Fruit fly (Drosophila melanogaster): Measurements from ENCODE around the gene CG34328.

The CG34328 gene

DNA sequence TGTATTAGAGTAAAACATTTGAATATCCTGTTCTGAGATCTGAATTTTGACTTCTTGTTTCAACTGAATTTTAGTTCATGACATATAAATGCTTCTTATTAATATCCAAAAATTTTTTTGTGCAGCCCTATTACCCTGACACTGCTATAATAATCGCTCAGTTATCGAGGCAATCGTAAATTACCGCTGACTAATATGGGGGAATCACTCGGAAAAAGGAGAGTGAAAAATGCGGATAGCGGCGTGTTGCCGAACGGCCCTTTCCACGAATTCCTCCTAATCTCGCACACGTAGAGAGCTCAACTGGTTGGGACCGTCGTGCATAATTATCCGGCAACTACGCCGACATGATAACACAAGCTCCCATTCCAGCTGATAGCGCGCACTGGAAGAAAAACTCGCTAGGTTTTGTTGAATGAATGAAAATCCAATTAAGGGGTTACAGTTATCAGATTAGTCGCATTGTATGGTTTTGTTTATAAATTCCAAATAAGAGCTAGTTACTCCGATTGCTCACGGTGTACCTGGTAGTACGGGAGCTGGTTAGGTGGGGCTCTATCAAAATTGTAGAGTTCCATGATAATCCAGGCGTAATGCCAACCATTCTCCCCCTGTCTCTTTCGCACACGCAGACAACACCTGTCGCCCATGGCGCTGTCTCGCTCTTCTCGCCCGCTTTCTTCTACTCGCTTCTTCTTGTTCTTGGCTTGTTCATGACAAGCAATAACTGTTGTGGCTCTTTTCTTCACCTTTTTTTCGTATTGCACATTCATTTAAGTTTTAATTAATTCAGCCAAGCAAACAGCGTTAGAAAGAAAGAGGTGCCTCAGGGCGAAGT is 31.8 kb downstream of the CG34328 start (continued):
- TF ChIP-seq pfk (GFP tag; optimal IDR thresholded peaks at IDR 0.05) = peak; percentile 7
- no peak for TF ChIP-seq insv (GFP tag; optimal IDR thresholded peaks at IDR 0.05)
- peak; percentile 52 for TF ChIP-seq PHDP (tag; optimal IDR thresholded peaks at IDR 0.05)
- no peak for TF ChIP-seq Dip2 (GFP tag; IDR thresholded peaks at IDR 0.05)
- TF ChIP-seq Chrac-16 (GFP tag; optimal IDR thresholded peaks at IDR 0.05) = peak; percentile 33
- peak; percentile 66 for TF ChIP-seq scrt (GFP tag; optimal IDR thresholded peaks at IDR 0.05)
- TF ChIP-seq CG17829 (tag; optimal IDR thresholded peaks at IDR 0.05) = peak; percentile 39
- TF ChIP-seq CTCF (GFP tag; optimal IDR thresholded peaks at IDR 0.05) = peak; percentile 0
- TF ChIP-seq CG6175 (GFP tag; IDR thresholded peaks at IDR 0.05) = peak; percentile 69; the same call in 2 of the 3 replicates
- peak; percentile 57 for TF ChIP-seq ewg (GFP tag; optimal IDR thresholded peaks at IDR 0.05)
- peak; percentile 72 for TF ChIP-seq HHEX (GFP tag; optimal IDR thresholded peaks at IDR 0.05)
- TF ChIP-seq CG6683 (GFP tag; optimal IDR thresholded peaks at IDR 0.05) = peak; percentile 41
- peak; percentile 42 for TF ChIP-seq CG1233 (GFP tag; optimal IDR thresholded peaks at IDR 0.05)
- peak; percentile 62 for TF ChIP-seq bowl (GFP tag; IDR thresholded peaks at IDR 0.05)
- no peak for TF ChIP-seq CG31388 (GFP tag; optimal IDR thresholded peaks at IDR 0.05)
- TF ChIP-seq CG31365 (tag; optimal IDR thresholded peaks at IDR 0.05) = peak; percentile 26
- peak; percentile 69 for TF ChIP-seq dmrt99B (tag; optimal IDR thresholded peaks at IDR 0.05)
- TF ChIP-seq Asciz (GFP tag; optimal IDR thresholded peaks at IDR 0.05) = no peak
- 0 out of 2 replicates have a peak, but pooled peaks have one; percentile 17 for TF ChIP-seq danr (GFP tag; IDR thresholded peaks at IDR 0.05)
- TF ChIP-seq CG18599 (GFP tag; optimal IDR thresholded peaks at IDR 0.05) = peak; percentile 90
- TF ChIP-seq Mes4 (GFP tag; optimal IDR thresholded peaks at IDR 0.05) = peak; percentile 6
- TF ChIP-seq CG33557 (GFP tag; optimal IDR thresholded peaks at IDR 0.05) = no peak
- no peak for TF ChIP-seq Stat92E (GFP tag; optimal IDR thresholded peaks at IDR 0.05)
- TF ChIP-seq dmrt11E (tag; optimal IDR thresholded peaks at IDR 0.05) = no peak
- peak; percentile 40 for TF ChIP-seq CG30431 (GFP tag; optimal IDR thresholded peaks at IDR 0.05)
- peak; percentile 69 for TF ChIP-seq CG10959 (GFP tag; IDR thresholded peaks at IDR 0.05)
- TF ChIP-seq CG14965 (GFP tag; optimal IDR thresholded peaks at IDR 0.05; ENCODE audit: borderline replicate concordance) = no peak
- TF ChIP-seq Sox102F (GFP tag; optimal IDR thresholded peaks at IDR 0.05) = peak; percentile 63
- no peak for TF ChIP-seq prd (optimal IDR thresholded peaks at IDR 0.05)
- peak; percentile 75 for TF ChIP-seq prd (GFP tag; IDR thresholded peaks at IDR 0.05)
- TF ChIP-seq MESR4 (GFP tag; optimal IDR thresholded peaks at IDR 0.05) = no peak
- peak; percentile 20 for TF ChIP-seq Sry-δ (GFP tag; optimal IDR thresholded peaks at IDR 0.05)
- peak; percentile 72 for TF ChIP-seq CG18619 (GFP tag; optimal IDR thresholded peaks at IDR 0.05)
- TF ChIP-seq fd64A (GFP tag; optimal IDR thresholded peaks at IDR 0.05) = no peak
- peak; percentile 67 for TF ChIP-seq CG13296 (GFP tag; optimal IDR thresholded peaks at IDR 0.05)
- peak; percentile 17; the same call in 1 of the 2 replicates for TF ChIP-seq Doc2 (GFP tag; IDR thresholded peaks at IDR 0.05)
- peak; percentile 35 for TF ChIP-seq CG12104 (GFP tag; optimal IDR thresholded peaks at IDR 0.05)
- no peak for TF ChIP-seq CG32767 (GFP tag; IDR thresholded peaks at IDR 0.05)
- TF ChIP-seq CG16779 (GFP tag; IDR thresholded peaks at IDR 0.05) = peak; percentile 72
- peak; percentile 55 for TF ChIP-seq az2 (GFP tag; optimal IDR thresholded peaks at IDR 0.05)
- TF ChIP-seq CHES-1-like (GFP tag; optimal IDR thresholded peaks at IDR 0.05) = peak; percentile 65
- TF ChIP-seq CG6654 (GFP tag; optimal IDR thresholded peaks at IDR 0.05) = peak; percentile 41
- no peak for TF ChIP-seq Spps (tag; optimal IDR thresholded peaks at IDR 0.05)
- TF ChIP-seq CG10274 (GFP tag; optimal IDR thresholded peaks at IDR 0.05) = peak; percentile 63
- TF ChIP-seq sr (GFP tag; IDR thresholded peaks at IDR 0.05) = no peak
- peak; percentile 92 for TF ChIP-seq Rfx (GFP tag; IDR thresholded peaks at IDR 0.05)
- peak; percentile 26 for TF ChIP-seq CG10267 (tag; optimal IDR thresholded peaks at IDR 0.05)
- no peak for TF ChIP-seq nau (GFP tag; optimal IDR thresholded peaks at IDR 0.05)

All from whole organism, embryonic.